Fruit fly (Drosophila melanogaster) whole organism, adult: ENCODE data around the gene CG42827.
A peak's percentile ranks its signal among the peaks of the same experiment; 100 is the strongest.

Source experiments
- CG33017 ChIP-seq: fragments of 200-800 bp; sonication (Bioruptor generic); optimal IDR thresholded peaks from 2 replicates; lab custom pipeline; 2018; ENCODE audit warnings: missing biosample characterization, mild to moderate bottlenecking, missing genetic modification characterization, moderate library complexity
- Clk ChIP-seq: fragments of 200-800 bp; sonication (Bioruptor generic); optimal IDR thresholded peaks from 2 replicates; lab custom pipeline; 2017; ENCODE audit warnings: missing biosample characterization, missing genetic modification characterization
- Crg-1 ChIP-seq: fragments of 200-800 bp; sonication (Bioruptor generic); optimal IDR thresholded peaks from 2 replicates; lab custom pipeline; 2016; ENCODE audit warnings: missing biosample characterization, missing genetic modification characterization
- Hr96 ChIP-seq: fragments of 200-800 bp; sonication (Bioruptor generic); optimal IDR thresholded peaks from 2 replicates; lab custom pipeline; 2016; ENCODE audit warnings: missing biosample characterization, missing genetic modification characterization
- cnc ChIP-seq, 2 experiments: fragments of >200 bp; optimal IDR thresholded peaks; 2 replicates each; lab custom pipeline; 2017
- kay ChIP-seq: fragments of 200-800 bp; sonication (Bioruptor generic); peaks from one replicate; lab custom pipeline; 2016; ENCODE audit warnings: missing biosample characterization, missing genetic modification characterization, borderline replicate concordance
- tj ChIP-seq: fragments of 200-800 bp; sonication (Bioruptor generic); optimal IDR thresholded peaks from 3 replicates; lab custom pipeline; 2017; ENCODE audit warnings: missing biosample characterization, mild to moderate bottlenecking, missing genetic modification characterization, moderate library complexity

DNA sequence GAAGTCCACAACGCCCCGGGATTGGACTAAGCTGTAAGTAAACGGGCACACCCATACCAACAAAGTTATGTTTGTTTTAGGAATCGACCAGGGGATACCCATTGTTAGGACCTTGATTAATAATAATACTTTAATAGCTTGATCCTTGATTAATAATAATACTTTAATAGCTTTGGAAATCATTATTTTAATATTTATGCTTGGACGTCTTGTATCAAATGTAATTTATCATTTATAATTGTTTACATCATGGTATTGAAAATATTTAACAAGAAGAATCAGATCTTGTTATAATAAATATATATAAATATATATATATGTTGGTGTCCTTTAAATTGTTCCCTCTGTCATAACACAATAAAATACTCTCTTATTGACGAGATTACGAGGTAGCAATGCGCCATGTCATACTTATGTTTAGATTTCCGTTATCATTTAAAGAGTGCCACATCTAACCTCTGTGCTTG is 15.8 kb upstream of the CG42827 start:
- TF ChIP-seq CG33017 (tag; lab: Kevin White, UChicago) (peak; percentile 81), Crg-1 (GFP tag; lab: Kevin White, UChicago) (no peak), Clk (no peak), Hr96 (GFP tag; lab: Kevin White, UChicago) (no peak), cnc (optimal IDR thresholded peaks at IDR 0.05; lab: Kevin White, UChicago) (no peak), tj (no peak), kay (no peak)
